Worm (Caenorhabditis elegans): ENCODE results near the gene flp-14.

flp-14 gene

ce11 chrIII:12934417-12934816 is 24.1 kb downstream of the flp-14 start, which contains the start of gene epg-3:
Gene epg-3, plus strand, starts transcription at chrIII:12934717.
- TF ChIP-seq unc-62 (GFP tag; optimal IDR thresholded peaks at IDR 0.05 in 1 of 2) = peak in 1 of 2 experiments; percentile 44
- no peak for TF ChIP-seq unc-62 (tag; optimal IDR thresholded peaks at IDR 0.05)
- TF ChIP-seq aha-1 (tag) = peak; percentile 72
- no peak for TF ChIP-seq nhr-11 (tag; optimal IDR thresholded peaks at IDR 0.05)

DNA sequence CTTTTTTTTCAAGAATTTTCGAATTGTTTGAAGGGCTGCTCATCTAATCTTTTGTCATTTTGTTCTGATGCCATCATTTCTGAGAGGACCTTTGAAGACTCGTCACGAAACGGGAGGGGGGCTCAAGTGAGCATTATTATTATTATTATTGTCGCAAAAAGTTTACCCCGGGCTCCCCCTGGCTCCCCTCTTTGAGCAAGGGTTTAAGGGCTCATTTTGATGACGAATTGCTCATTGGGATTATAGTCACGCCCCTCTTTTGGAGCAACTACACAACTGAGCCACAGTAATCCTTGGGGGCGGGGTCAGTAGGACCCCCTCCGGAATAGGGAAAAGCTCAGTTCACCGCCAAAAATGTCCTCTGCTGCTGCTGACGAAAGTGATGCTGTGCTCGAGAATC is 32.0 kb downstream of the flp-14 start, which contains the start of gene unc-25:
Gene unc-25, plus strand, starts transcription at position 345 of the 400 bp plus-strand sequence.
- TF ChIP-seq hlh-30 (tag; optimal IDR thresholded peaks at IDR 0.05; ENCODE audit: insufficient read depth) (no peak), mes-2 (tag; optimal IDR thresholded peaks at IDR 0.05; ENCODE audit: poor library complexity, severe bottlenecking) (no peak), snpc-4 (tag; optimal IDR thresholded peaks at IDR 0.05) (no peak), tag-97 (GFP tag; IDR thresholded peaks at IDR 0.05) (no peak), ztf-7 (tag; optimal IDR thresholded peaks at IDR 0.05) (no peak), F10B5.3 (tag; optimal IDR thresholded peaks at IDR 0.05) (no peak), gei-8 (GFP tag; optimal IDR thresholded peaks at IDR 0.05) (peak; percentile 6), nhr-111 (GFP tag; optimal IDR thresholded peaks at IDR 0.05) (no peak), ZK337.2 (GFP tag; IDR thresholded peaks at IDR 0.05) (no peak), nhr-48 (tag; optimal IDR thresholded peaks at IDR 0.05) (no peak), mxl-2 (GFP tag; conservative IDR thresholded peaks at IDR 0.05) (no peak), daf-16 (GFP tag; optimal IDR thresholded peaks at IDR 0.05) (no peak), daf-16 (tag; optimal IDR thresholded peaks at IDR 0.05) (no peak), set-16 (GFP tag; IDR thresholded peaks at IDR 0.05) (peak; percentile 39; the same call in 1 of the 2 replicates), aly-2 (tag; optimal IDR thresholded peaks at IDR 0.05) (no peak), nhr-10 (tag; optimal IDR thresholded peaks at IDR 0.05) (no peak), lsy-2 (tag; optimal IDR thresholded peaks at IDR 0.05) (peak in 1 of 2 experiments; percentile 14), ceh-20 (GFP tag; IDR thresholded peaks at IDR 0.05) (peak; percentile 39; the same call in 1 of the 2 replicates), aha-1 (tag) (peak; percentile 79), dmd-6 (GFP tag; IDR thresholded peaks at IDR 0.05) (no peak), dve-1 (tag; optimal IDR thresholded peaks at IDR 0.05; ENCODE audit: insufficient read depth) (peak; percentile 7), unc-130 (GFP tag; optimal IDR thresholded peaks at IDR 0.05) (no peak), nhr-42 (GFP tag; IDR thresholded peaks at IDR 0.05) (no peak), zfp-3 (GFP tag; conservative IDR thresholded peaks at IDR 0.05) (no peak), fkh-10 (GFP tag; optimal IDR thresholded peaks at IDR 0.05) (peak; percentile 42), rbr-2 (tag; optimal IDR thresholded peaks at IDR 0.05) (peak; percentile 32), ces-1 (GFP tag; optimal IDR thresholded peaks at IDR 0.05) (no peak), Y105C5A.15 (GFP tag; IDR thresholded peaks at IDR 0.05) (no peak), lin-29 (GFP tag; IDR thresholded peaks at IDR 0.05) (no peak), ceh-82 (tag; optimal IDR thresholded peaks at IDR 0.05) (no peak), snpc-1.2 (GFP tag; IDR thresholded peaks at IDR 0.05) (no peak), lin-1 (GFP tag; IDR thresholded peaks at IDR 0.05) (no peak), pha-4 (GFP tag; IDR thresholded peaks at IDR 0.05) (peak; percentile 49; the same call in 1 of the 2 replicates), pha-4 (tag; optimal IDR thresholded peaks at IDR 0.05) (no peak), mdt-29 (GFP tag; IDR thresholded peaks at IDR 0.05) (0 out of 2 replicates have a peak, but pooled peaks have one; percentile 23), daf-19 (GFP tag; conservative IDR thresholded peaks at IDR 0.05) (no peak), saeg-2 (GFP tag; IDR thresholded peaks at IDR 0.05) (no peak), skn-1 (tag; optimal IDR thresholded peaks at IDR 0.05) (no peak), nhr-28 (tag; optimal IDR thresholded peaks at IDR 0.05) (no peak), lin-38 (GFP tag; IDR thresholded peaks at IDR 0.05) (peak; percentile 30; the same call in 1 of the 2 replicates), egl-43 (GFP tag; IDR thresholded peaks at IDR 0.05) (0 out of 2 replicates have a peak, but pooled peaks have one; percentile 9), T20F7.1 (GFP tag; optimal IDR thresholded peaks at IDR 0.05) (no peak), R02D3.7 (tag; optimal IDR thresholded peaks at IDR 0.05) (no peak), ceh-32 (tag; optimal IDR thresholded peaks at IDR 0.05; ENCODE audit: poor library complexity) (no peak), hlh-11 (tag; optimal IDR thresholded peaks at IDR 0.05) (peak; percentile 3)
